Fruit fly (Drosophila melanogaster) whole organism, embryonic: ENCODE data around the gene Pde6.
A peak's percentile ranks its signal among the peaks of the same experiment; 100 is the strongest.

Source experiments
- CG1024 ChIP-seq: fragments of 200-800 bp; sonication (Bioruptor generic); IDR thresholded peaks from 2 replicates; pipeline ENCODE4 v1.3.6; 2022; ENCODE audit warnings: missing biosample characterization, missing genetic modification characterization
- CG10462 ChIP-seq: fragments of 200-800 bp; sonication (Bioruptor generic); optimal IDR thresholded peaks from 2 replicates; lab custom pipeline; 2016; ENCODE audit warnings: missing biosample characterization, missing genetic modification characterization
- CG10654 ChIP-seq: fragments of 200-800 bp; sonication (Bioruptor generic); optimal IDR thresholded peaks from 2 replicates; lab custom pipeline; 2016; ENCODE audit warnings: missing biosample characterization, missing genetic modification characterization
- CG11398 ChIP-seq: fragments of 200-800 bp; sonication (Bioruptor generic); optimal IDR thresholded peaks from 2 replicates; lab custom pipeline; 2016; ENCODE audit warnings: missing biosample characterization, missing genetic modification characterization
- CG12942 ChIP-seq: fragments of 200-800 bp; sonication (Bioruptor generic); optimal IDR thresholded peaks from 3 replicates; lab custom pipeline; 2016; ENCODE audit warnings: missing biosample characterization, missing genetic modification characterization
- CG15011 ChIP-seq: fragments of 200-800 bp; sonication (Bioruptor generic); optimal IDR thresholded peaks from 3 replicates; lab custom pipeline; 2018; ENCODE audit warnings: missing biosample characterization, mild to moderate bottlenecking, missing genetic modification characterization
- CG17359 ChIP-seq: fragments of 200-800 bp; sonication (Bioruptor generic); optimal IDR thresholded peaks from 3 replicates; lab custom pipeline; 2018; ENCODE audit warnings: missing biosample characterization, mild to moderate bottlenecking, missing genetic modification characterization, moderate library complexity
- CG17568 ChIP-seq: fragments of 200-800 bp; sonication (Bioruptor generic); optimal IDR thresholded peaks from 2 replicates; lab custom pipeline; 2018; ENCODE audit warnings: missing biosample characterization, mild to moderate bottlenecking, missing genetic modification characterization, moderate library complexity
- CG18599 ChIP-seq: fragments of 200-800 bp; sonication (Bioruptor generic); optimal IDR thresholded peaks from 3 replicates; lab custom pipeline; 2017; ENCODE audit warnings: missing biosample characterization, missing genetic modification characterization, mild to moderate bottlenecking, moderate library complexity, missing genetic modification reagents
- CG18619 ChIP-seq: fragments of 200-800 bp; sonication (Bioruptor generic); optimal IDR thresholded peaks from 3 replicates; lab custom pipeline; 2017; ENCODE audit warnings: missing biosample characterization, mild to moderate bottlenecking, missing genetic modification characterization
- CG2129 ChIP-seq: fragments of 200-800 bp; sonication (Bioruptor generic); IDR thresholded peaks from 2 replicates; pipeline ENCODE4 v1.3.6; 2022; ENCODE audit warnings: missing biosample characterization, missing genetic modification characterization; ENCODE audit not compliant: partially characterized antibody
- CG2889 ChIP-seq: fragments of 200-800 bp; sonication (Bioruptor generic); IDR thresholded peaks from 3 replicates; pipeline ENCODE4 v1.3.6; 2022; ENCODE audit warnings: missing biosample characterization, missing genetic modification characterization
- CG3065 ChIP-seq: fragments of 200-800 bp; sonication (Bioruptor generic); optimal IDR thresholded peaks from 2 replicates; lab custom pipeline; 2016; ENCODE audit warnings: missing biosample characterization, missing genetic modification characterization
- CG3407 ChIP-seq: fragments of 200-800 bp; sonication (Bioruptor generic); optimal IDR thresholded peaks from 2 replicates; lab custom pipeline; 2018; ENCODE audit warnings: missing biosample characterization, mild to moderate bottlenecking, missing genetic modification characterization
- CG4360 ChIP-seq: fragments of 200-800 bp; sonication (Bioruptor generic); IDR thresholded peaks from 2 replicates; pipeline ENCODE4 v1.3.6; 2022; ENCODE audit warnings: missing biosample characterization, missing genetic modification characterization
- CG4617 ChIP-seq: fragments of 200-800 bp; sonication (Bioruptor generic); optimal IDR thresholded peaks from 3 replicates; lab custom pipeline; 2016; ENCODE audit warnings: missing biosample characterization, missing genetic modification characterization, borderline replicate concordance
- CG6689 ChIP-seq: fragments of 200-800 bp; sonication (Bioruptor generic); IDR thresholded peaks from 2 replicates; pipeline ENCODE4 v1.3.6; 2022; ENCODE audit warnings: missing biosample characterization, missing genetic modification characterization
- CG7372 ChIP-seq: fragments of 200-800 bp; sonication (Bioruptor generic); IDR thresholded peaks from 2 replicates; pipeline ENCODE4 v1.3.6; 2022; ENCODE audit warnings: missing biosample characterization, missing genetic modification characterization
- CG7928 ChIP-seq: fragments of 200-800 bp; sonication (Bioruptor generic); optimal IDR thresholded peaks from 2 replicates; lab custom pipeline; 2017; ENCODE audit warnings: missing biosample characterization, mild to moderate bottlenecking, missing genetic modification characterization
- CG8290 ChIP-seq, 3 experiments: fragments of 200-800 bp; sonication (Bioruptor generic); optimal IDR thresholded peaks; 2 replicates each; lab custom pipeline; 2016 to 2019; ENCODE audit warnings: missing biosample characterization in 3 of 3, missing genetic modification characterization in 3 of 3, mild to moderate bottlenecking in 2 of 3, moderate library complexity in 1 of 3
- Dll ChIP-seq: fragments of 200-800 bp; sonication (Bioruptor generic); IDR thresholded peaks from 4 replicates; pipeline ENCODE4 v1.3.6; 2022; ENCODE audit warnings: missing biosample characterization, missing genetic modification characterization; ENCODE audit not compliant: partially characterized antibody
- HLH3B ChIP-seq: fragments of 200-800 bp; sonication (Bioruptor generic); IDR thresholded peaks from 2 replicates; pipeline ENCODE4 v1.3.6; 2022; ENCODE audit warnings: missing biosample characterization, missing genetic modification characterization
- Hey ChIP-seq: fragments of 200-800 bp; sonication (Bioruptor generic); optimal IDR thresholded peaks from 3 replicates; lab custom pipeline; 2018; ENCODE audit warnings: missing biosample characterization, mild to moderate bottlenecking, missing genetic modification characterization
- Lhr ChIP-seq: fragments of 200-800 bp; sonication (Bioruptor generic); optimal IDR thresholded peaks from 3 replicates; lab custom pipeline; 2017; ENCODE audit warnings: mild to moderate bottlenecking, missing biosample characterization, missing genetic modification reagents, missing genetic modification characterization
- Lpt ChIP-seq: fragments of >200 bp; optimal IDR thresholded peaks from 2 replicates; lab custom pipeline; 2018; ENCODE audit warnings: missing biosample characterization, missing genetic modification characterization
- Med ChIP-seq: fragments of 200-800 bp; sonication (Bioruptor generic); peaks from one replicate; lab custom pipeline; 2016; ENCODE audit warnings: missing biosample characterization, missing genetic modification characterization, mild to moderate bottlenecking, inconsistent platforms, moderate library complexity
- Mes4 ChIP-seq: fragments of 200-800 bp; sonication (Bioruptor generic); optimal IDR thresholded peaks from 2 replicates; lab custom pipeline; 2016; ENCODE audit warnings: missing biosample characterization, missing genetic modification characterization
- Oaz ChIP-seq: fragments of 200-800 bp; sonication (Bioruptor generic); IDR thresholded peaks from 2 replicates; pipeline ENCODE4 v1.3.6; 2022; ENCODE audit warnings: missing biosample characterization, missing genetic modification characterization
- ap ChIP-seq: fragments of 200-800 bp; sonication (Bioruptor generic); IDR thresholded peaks from 2 replicates; pipeline ENCODE4 v1.3.6; 2022; ENCODE audit warnings: missing biosample characterization, missing genetic modification characterization
- ash1 ChIP-seq: fragments of 200-800 bp; sonication (Bioruptor generic); optimal IDR thresholded peaks from 2 replicates; lab custom pipeline; 2018; ENCODE audit warnings: missing biosample characterization, mild to moderate bottlenecking, missing genetic modification characterization
- cad ChIP-seq: fragments of >200 bp; optimal IDR thresholded peaks from 2 replicates; lab custom pipeline; 2017; ENCODE audit warnings: missing biosample characterization, missing genetic modification characterization
- cato ChIP-seq: fragments of 200-800 bp; sonication (Bioruptor generic); optimal IDR thresholded peaks from 2 replicates; lab custom pipeline; 2016; ENCODE audit warnings: missing biosample characterization, missing genetic modification characterization, borderline replicate concordance
- cg ChIP-seq: fragments of 200-800 bp; sonication (Bioruptor generic); optimal IDR thresholded peaks from 3 replicates; lab custom pipeline; 2019; ENCODE audit warnings: missing biosample characterization, mild to moderate bottlenecking, missing genetic modification characterization, moderate library complexity
- danr ChIP-seq: fragments of 200-800 bp; sonication (Bioruptor generic); IDR thresholded peaks from 2 replicates; pipeline ENCODE4 v1.3.6; 2022; ENCODE audit warnings: missing biosample characterization, missing genetic modification characterization
- dimm ChIP-seq: fragments of 200-800 bp; sonication (Bioruptor generic); IDR thresholded peaks from 2 replicates; pipeline ENCODE4 v1.3.6; 2022; ENCODE audit warnings: missing biosample characterization, missing genetic modification characterization
- dysf ChIP-seq: fragments of 200-800 bp; sonication (Bioruptor generic); IDR thresholded peaks from 3 replicates; pipeline ENCODE4 v1.3.6; 2022; ENCODE audit warnings: missing biosample characterization, missing genetic modification characterization
- esg ChIP-seq: fragments of 200-800 bp; sonication (Bioruptor generic); conservative IDR thresholded peaks from 2 replicates; pipeline ENCODE4 v1.3.6; 2022; ENCODE audit warnings: missing biosample characterization, missing genetic modification characterization
- eyg ChIP-seq: fragments of 200-800 bp; sonication (Bioruptor generic); optimal IDR thresholded peaks from 3 replicates; lab custom pipeline; 2016; ENCODE audit warnings: missing biosample characterization, missing genetic modification characterization
- ftz-f1 ChIP-seq: fragments of 200-800 bp; sonication (Bioruptor generic); optimal IDR thresholded peaks from 2 replicates; lab custom pipeline; 2016; ENCODE audit warnings: missing biosample characterization, missing genetic modification characterization
- hbn ChIP-seq: fragments of 200-800 bp; sonication (Bioruptor generic); IDR thresholded peaks from 2 replicates; pipeline ENCODE4 v1.3.6; 2022; ENCODE audit warnings: missing biosample characterization, missing genetic modification characterization; ENCODE audit not compliant: partially characterized antibody
- jigr1 ChIP-seq: fragments of 200-800 bp; sonication (Bioruptor generic); IDR thresholded peaks from 3 replicates; pipeline ENCODE4 v1.3.6; 2022; ENCODE audit warnings: missing biosample characterization, missing genetic modification characterization
- lbe ChIP-seq: fragments of 200-800 bp; sonication (Bioruptor generic); optimal IDR thresholded peaks from 2 replicates; lab custom pipeline; 2016; ENCODE audit warnings: missing biosample characterization, mild to moderate bottlenecking, missing genetic modification characterization
- nerfin-2 ChIP-seq: fragments of 200-800 bp; sonication (Bioruptor generic); IDR thresholded peaks from 2 replicates; pipeline ENCODE4 v1.3.6; 2022; ENCODE audit warnings: missing biosample characterization, missing genetic modification characterization; ENCODE audit not compliant: partially characterized antibody
- p53 ChIP-seq: fragments of 200-800 bp; sonication (Bioruptor generic); optimal IDR thresholded peaks from 2 replicates; lab custom pipeline; 2016; ENCODE audit warnings: missing biosample characterization, missing genetic modification characterization
- pho ChIP-seq: fragments of 200-800 bp; sonication (Bioruptor generic); optimal IDR thresholded peaks from 2 replicates; lab custom pipeline; 2016; ENCODE audit warnings: missing biosample characterization, missing genetic modification characterization
- slbo ChIP-seq: fragments of 200-800 bp; sonication (Bioruptor generic); IDR thresholded peaks from 2 replicates; pipeline ENCODE4 v1.3.6; 2022; ENCODE audit warnings: missing biosample characterization, missing genetic modification characterization
- sna ChIP-seq: fragments of 200-800 bp; sonication (Bioruptor generic); IDR thresholded peaks from 2 replicates; pipeline ENCODE4 v1.3.6; 2022; ENCODE audit warnings: missing biosample characterization, missing genetic modification characterization; ENCODE audit not compliant: partially characterized antibody
- tna ChIP-seq: fragments of 200-800 bp; sonication (Bioruptor generic); IDR thresholded peaks from 2 replicates; pipeline ENCODE4 v1.3.6; 2022; ENCODE audit warnings: missing biosample characterization, missing genetic modification characterization; ENCODE audit not compliant: partially characterized antibody
- tx ChIP-seq: fragments of 200-800 bp; sonication (Bioruptor generic); optimal IDR thresholded peaks from 2 replicates; lab custom pipeline; 2016; ENCODE audit warnings: missing biosample characterization, missing genetic modification characterization
- vvl ChIP-seq: fragments of 200-800 bp; sonication (Bioruptor generic); IDR thresholded peaks from 2 replicates; pipeline ENCODE4 v1.3.6; 2022; ENCODE audit warnings: missing biosample characterization, missing genetic modification characterization
- yki ChIP-seq: fragments of >200 bp; optimal IDR thresholded peaks from 3 replicates; lab custom pipeline; 2018

Gene Pde6

DNA sequence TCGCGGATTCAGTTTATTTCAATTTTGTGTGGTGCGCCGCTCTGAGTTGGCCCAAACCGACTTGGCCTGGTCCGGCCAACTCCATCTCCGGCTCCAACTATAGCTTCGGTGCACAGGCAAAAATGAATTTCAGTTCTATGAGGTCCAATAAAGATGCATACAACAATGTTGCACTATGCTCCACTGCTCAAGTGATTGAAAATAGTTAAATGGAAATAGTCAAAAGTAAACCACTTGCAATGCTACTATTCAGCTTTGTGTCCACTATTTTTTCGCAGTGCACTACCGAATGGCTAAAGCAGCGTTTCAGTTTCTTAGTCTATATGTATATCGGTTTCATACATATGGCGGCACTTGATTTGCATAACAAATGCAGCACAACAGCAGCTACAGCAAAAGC lies 81.8 kb downstream of the Pde6 start (continued):
- TF ChIP-seq sna (GFP tag; lab: Robert Waterston, UW) (no peak), eyg (GFP tag; lab: Kevin White, UChicago) (peak; percentile 39), HLH3B (peak; percentile 87), tna (no peak), hbn (GFP tag; lab: Robert Waterston, UW) (no peak), lbe (GFP tag; lab: Kevin White, UChicago) (no peak), pho (no peak), Hey (tag; lab: Kevin White, UChicago) (no peak), nerfin-2 (no peak), CG12942 (GFP tag; lab: Kevin White, UChicago) (peak; percentile 10), cad (GFP tag; lab: Kevin White, UChicago) (no peak), CG10654 (GFP tag; lab: Kevin White, UChicago) (peak; percentile 66), Lpt (GFP tag; lab: Kevin White, UChicago) (no peak), CG4360 (0 out of 2 replicates have a peak, but pooled peaks have one; percentile 17), CG18619 (GFP tag; lab: Kevin White, UChicago) (peak; percentile 39), esg (GFP tag; lab: Robert Waterston, UW) (peak; percentile 76), vvl (GFP tag; lab: Robert Waterston, UW) (peak; percentile 85), CG7372 (peak; percentile 71), CG18599 (GFP tag; lab: Kevin White, UChicago) (peak; percentile 71), ap (peak; percentile 50), CG17568 (no peak), Mes4 (GFP tag; lab: Kevin White, UChicago) (peak; percentile 33), slbo (GFP tag; lab: Robert Waterston, UW) (peak; percentile 76), danr (GFP tag; lab: Robert Waterston, UW) (peak; percentile 78), CG3065 (GFP tag; lab: Kevin White, UChicago) (peak; percentile 4), Dll (GFP tag; lab: Robert Waterston, UW) (no peak), cg (GFP tag; lab: Kevin White, UChicago) (no peak), CG17359 (tag; lab: Kevin White, UChicago) (peak; percentile 85), CG11398 (peak; percentile 40), p53 (peak; percentile 34), tx (GFP tag; lab: Kevin White, UChicago) (peak; percentile 43), CG3407 (GFP tag; lab: Kevin White, UChicago) (no peak), ftz-f1 (no peak), CG10462 (GFP tag; lab: Kevin White, UChicago) (peak; percentile 11), CG2129 (GFP tag; lab: Robert Waterston, UW) (no peak), CG4617 (GFP tag; lab: Kevin White, UChicago) (no peak), jigr1 (peak; percentile 68; the same call in 2 of the 3 replicates), dysf (GFP tag; lab: Robert Waterston, UW) (peak; percentile 88), Lhr (no peak), Oaz (GFP tag; lab: Robert Waterston, UW) (peak; percentile 55; the same call in 1 of the 2 replicates), CG2889 (GFP tag; lab: Robert Waterston, UW) (peak; percentile 41; the same call in 1 of the 3 replicates), CG15011 (GFP tag; lab: Kevin White, UChicago) (peak; percentile 24), ash1 (no peak), CG1024 (GFP tag; lab: Robert Waterston, UW) (peak; percentile 67; the same call in 1 of the 2 replicates), Med (GFP tag; lab: Kevin White, UChicago) (peak; percentile 96), cato (GFP tag; lab: Kevin White, UChicago) (no peak), CG7928 (GFP tag; lab: Kevin White, UChicago) (peak; percentile 12), CG8290 (GFP tag; optimal IDR thresholded peaks at IDR 0.05; lab: Kevin White, UChicago) (no peak), CG8290 (tag; optimal IDR thresholded peaks at IDR 0.05; lab: Kevin White, UChicago) (peak in 1 of 2 experiments; percentile 91), yki (lab: Kevin White, UChicago) (no peak), CG6689 (GFP tag; lab: Robert Waterston, UW) (peak; percentile 77), dimm (GFP tag; lab: Robert Waterston, UW) (peak; percentile 55)
